Fruit fly (Drosophila melanogaster): Measurements from ENCODE around the gene eff.

- no peak for TF ChIP-seq CTCF (optimal IDR thresholded peaks at IDR 0.05)
- no peak for TF ChIP-seq CG8478 (optimal IDR thresholded peaks at IDR 0.05)
Measured at dm6 chr3R:14694583-14694982, 46.5 kb downstream of the eff start.
